Worm (Caenorhabditis elegans): ENCODE data around the gene maa-1.

maa-1 gene

ce11 chrIII:11846365-11846764 is 24.0 kb upstream of the maa-1 start, which contains the start of gene ntl-3:
Gene ntl-3 (minus strand): TSS chrIII:11846465.
- no peak for TF ChIP-seq lsy-2 (tag; optimal IDR thresholded peaks at IDR 0.05)
- no peak for TF ChIP-seq mdl-1 (tag; optimal IDR thresholded peaks at IDR 0.05)
- no peak for TF ChIP-seq elt-1 (tag; optimal IDR thresholded peaks at IDR 0.05)
- TF ChIP-seq nhr-10 (tag; optimal IDR thresholded peaks at IDR 0.05) = no peak
- TF ChIP-seq unc-55 (GFP tag; optimal IDR thresholded peaks at IDR 0.05) = no peak
- TF ChIP-seq sem-4 (tag; optimal IDR thresholded peaks at IDR 0.05) = no peak
- no peak for TF ChIP-seq nhr-129 (tag; optimal IDR thresholded peaks at IDR 0.05)
- no peak for TF ChIP-seq lin-13 (GFP tag; optimal IDR thresholded peaks at IDR 0.05)
- no peak for TF ChIP-seq alr-1 (tag; optimal IDR thresholded peaks at IDR 0.05)
- TF ChIP-seq sma-3 (GFP tag; optimal IDR thresholded peaks at IDR 0.05) = no peak
- no peak for TF ChIP-seq mab-5 (tag; optimal IDR thresholded peaks at IDR 0.05)
- TF ChIP-seq unc-62 (GFP tag; optimal IDR thresholded peaks at IDR 0.05) = no peak
- TF ChIP-seq nhr-21 (tag; optimal IDR thresholded peaks at IDR 0.05) = no peak
- no peak for TF ChIP-seq peb-1 (tag; optimal IDR thresholded peaks at IDR 0.05)
- TF ChIP-seq dmd-4 (tag; optimal IDR thresholded peaks at IDR 0.05) = no peak
- TF ChIP-seq ztf-4 (tag; optimal IDR thresholded peaks at IDR 0.05) = no peak
- TF ChIP-seq lin-11 (tag; optimal IDR thresholded peaks at IDR 0.05) = no peak

ce11 chrIII:11843007-11843406 is 20.7 kb upstream of the maa-1 start:
- no peak for TF ChIP-seq ceh-16 (tag; optimal IDR thresholded peaks at IDR 0.05)
- TF ChIP-seq snpc-4 (tag; optimal IDR thresholded peaks at IDR 0.05) = no peak
- no peak for TF ChIP-seq unc-55 (GFP tag; optimal IDR thresholded peaks at IDR 0.05)
- no peak for TF ChIP-seq nhr-6 (tag; optimal IDR thresholded peaks at IDR 0.05)
- TF ChIP-seq nhr-25 (tag; optimal IDR thresholded peaks at IDR 0.05) = no peak
- no peak for TF ChIP-seq lsy-2 (tag; optimal IDR thresholded peaks at IDR 0.05)
- no peak for TF ChIP-seq aly-2 (tag; optimal IDR thresholded peaks at IDR 0.05)
- TF ChIP-seq fos-1 (tag; optimal IDR thresholded peaks at IDR 0.05) = no peak
- no peak for TF ChIP-seq mbf-1 (tag; optimal IDR thresholded peaks at IDR 0.05)
- no peak for TF ChIP-seq mdl-1 (tag; optimal IDR thresholded peaks at IDR 0.05)
- TF ChIP-seq sma-3 (GFP tag; optimal IDR thresholded peaks at IDR 0.05) = no peak
- no peak for TF ChIP-seq gmeb-1 (tag; optimal IDR thresholded peaks at IDR 0.05)
- no peak for TF ChIP-seq ZK546.5 (tag; optimal IDR thresholded peaks at IDR 0.05)
- TF ChIP-seq sma-9 (GFP tag; optimal IDR thresholded peaks at IDR 0.05) = no peak
- TF ChIP-seq sma-9 (tag; optimal IDR thresholded peaks at IDR 0.05) = no peak
- no peak for TF ChIP-seq nhr-21 (tag; optimal IDR thresholded peaks at IDR 0.05)
- no peak for TF ChIP-seq elt-3 (tag; optimal IDR thresholded peaks at IDR 0.05)
- no peak for TF ChIP-seq ztf-11 (tag; optimal IDR thresholded peaks at IDR 0.05)
- no peak for TF ChIP-seq nhr-10 (tag; optimal IDR thresholded peaks at IDR 0.05)
- TF ChIP-seq lin-13 (GFP tag; optimal IDR thresholded peaks at IDR 0.05) = no peak
- TF ChIP-seq Y55F3AM.14 (GFP tag; optimal IDR thresholded peaks at IDR 0.05) = no peak

ce11 chrIII:11841728-11842127 is 19.4 kb upstream of the maa-1 start:
- TF ChIP-seq elt-3 (tag; optimal IDR thresholded peaks at IDR 0.05) (no peak), sma-3 (GFP tag; optimal IDR thresholded peaks at IDR 0.05) (no peak), nhr-129 (tag; optimal IDR thresholded peaks at IDR 0.05) (no peak), fos-1 (tag; optimal IDR thresholded peaks at IDR 0.05) (no peak), nhr-23 (tag; optimal IDR thresholded peaks at IDR 0.05) (no peak), snpc-4 (tag; optimal IDR thresholded peaks at IDR 0.05) (no peak), lin-11 (tag; optimal IDR thresholded peaks at IDR 0.05) (no peak), Y55F3AM.14 (GFP tag; optimal IDR thresholded peaks at IDR 0.05) (no peak), ZK546.5 (tag; optimal IDR thresholded peaks at IDR 0.05) (no peak), nhr-12 (tag; optimal IDR thresholded peaks at IDR 0.05) (no peak), ztf-11 (tag; optimal IDR thresholded peaks at IDR 0.05) (no peak), sem-4 (tag; optimal IDR thresholded peaks at IDR 0.05) (no peak), ztf-4 (tag; optimal IDR thresholded peaks at IDR 0.05) (no peak), lin-39 (tag; optimal IDR thresholded peaks at IDR 0.05) (no peak), mdl-1 (tag; optimal IDR thresholded peaks at IDR 0.05) (no peak)

ce11 chrIII:11836734-11837133 is 14.4 kb upstream of the maa-1 start:
- TF ChIP-seq mdl-1 (tag; optimal IDR thresholded peaks at IDR 0.05) (no peak), skn-1 (tag; optimal IDR thresholded peaks at IDR 0.05) (peak; percentile 61), elt-3 (tag; optimal IDR thresholded peaks at IDR 0.05) (no peak), nhr-129 (tag; optimal IDR thresholded peaks at IDR 0.05) (no peak), aly-2 (tag; optimal IDR thresholded peaks at IDR 0.05) (no peak), nhr-12 (tag; optimal IDR thresholded peaks at IDR 0.05) (no peak), ceh-16 (tag; optimal IDR thresholded peaks at IDR 0.05) (no peak), sem-4 (tag; optimal IDR thresholded peaks at IDR 0.05) (no peak), unc-55 (GFP tag; optimal IDR thresholded peaks at IDR 0.05) (peak; percentile 27), peb-1 (tag; optimal IDR thresholded peaks at IDR 0.05) (no peak), unc-39 (tag; optimal IDR thresholded peaks at IDR 0.05) (no peak), crh-2 (tag; optimal IDR thresholded peaks at IDR 0.05) (no peak), nhr-25 (tag; optimal IDR thresholded peaks at IDR 0.05) (no peak), C34F6.9 (tag; optimal IDR thresholded peaks at IDR 0.05) (no peak)
